Worm (Caenorhabditis elegans) whole organism, late embryonic: ENCODE data around the gene gcy-21.

Experiments used
- ceh-2 ChIP-seq: sonication (generic microtip); optimal IDR thresholded peaks from 2 replicates; lab custom pipeline; 2016; ENCODE audit warnings: missing genotype, missing genetic modification characterization, missing compliant biosample characterization
- ceh-45 ChIP-seq: fragments of 200-800 bp; sonication (Bioruptor generic); IDR thresholded peaks from 2 replicates; pipeline ENCODE4 v1.3.6; 2022; ENCODE audit warnings: missing genetic modification reagents, missing genetic modification characterization, missing compliant biosample characterization
- dve-1 ChIP-seq: sonication (generic microtip); optimal IDR thresholded peaks from 2 replicates; lab custom pipeline; 2017; ENCODE audit warnings: antibody characterized with exemption, mild to moderate bottlenecking, missing genetic modification characterization, missing compliant biosample characterization
- fkh-10 ChIP-seq: fragments of 150-350 bp; optimal IDR thresholded peaks from 2 replicates; lab custom pipeline; 2014; ENCODE audit warnings: missing biosample characterization, missing genetic modification reagents, missing genetic modification characterization
- hlh-15 ChIP-seq: sonication (generic microtip); optimal IDR thresholded peaks from 2 replicates; lab custom pipeline; 2016; ENCODE audit warnings: missing genetic modification characterization, missing compliant biosample characterization
- hlh-6 ChIP-seq: sonication (generic microtip); optimal IDR thresholded peaks from 2 replicates; lab custom pipeline; 2016; ENCODE audit warnings: missing genotype, missing genetic modification characterization, missing compliant biosample characterization
- madf-2 ChIP-seq: sonication (generic microtip); optimal IDR thresholded peaks from 2 replicates; lab custom pipeline; 2017; ENCODE audit warnings: missing genetic modification characterization, missing compliant biosample characterization
- nfya-1 ChIP-seq: sonication (generic microtip); optimal IDR thresholded peaks from 2 replicates; lab custom pipeline; 2017; ENCODE audit warnings: missing genetic modification characterization, mild to moderate bottlenecking, missing compliant biosample characterization, antibody characterized with exemption, moderate library complexity
- pha-2 ChIP-seq: sonication (generic microtip); optimal IDR thresholded peaks from 2 replicates; lab custom pipeline; 2017; ENCODE audit warnings: mild to moderate bottlenecking, missing genetic modification characterization, missing compliant biosample characterization
- pha-4 ChIP-seq: fragments of 150-350 bp; optimal IDR thresholded peaks from 2 replicates; lab custom pipeline; 2018; ENCODE audit warnings: missing biosample characterization, missing genetic modification reagents, missing genetic modification characterization
- pqm-1 ChIP-seq: sonication (generic microtip); optimal IDR thresholded peaks from 2 replicates; lab custom pipeline; 2016; ENCODE audit warnings: missing genetic modification characterization, missing compliant biosample characterization

- TF ChIP-seq ceh-45 (GFP tag; lab: Robert Waterston, UW) (no peak), nfya-1 (tag; lab: Kevin White, UChicago) (no peak), fkh-10 (GFP tag; lab: Kevin White, UChicago) (no peak), pqm-1 (no peak), hlh-15 (no peak), ceh-2 (tag; lab: Kevin White, UChicago) (no peak), madf-2 (tag; lab: Kevin White, UChicago) (no peak), pha-4 (tag; lab: Kevin White, UChicago) (no peak), dve-1 (tag; lab: Kevin White, UChicago) (no peak), pha-2 (tag; lab: Kevin White, UChicago) (no peak), hlh-6 (tag; lab: Kevin White, UChicago) (no peak)
These were observed 37.0 kb upstream of the gcy-21 start, which contains the start of gene D2062.5 for ce11 chrII:2622480-2622879.
